Worm (Caenorhabditis elegans): ENCODE data around the gene fbxa-27.
"Not testable (repeated sequence)": the region's sequence is repeated elsewhere in the genome, so short reads cannot be mapped to it uniquely, and the experiment has no call there.

Gene fbxa-27

ce11 chrIII:1377903-1378302, 35.1 kb downstream of the fbxa-27 start, which contains the start of gene pals-40:
Gene pals-40, minus strand, starts transcription at chrIII:1378003.
- not testable (repeated sequence) for TF ChIP-seq F13H6.1, mab-5, egl-27 (tag; optimal IDR thresholded peaks at IDR 0.05)

- TF ChIP-seq nhr-10 (tag; optimal IDR thresholded peaks at IDR 0.05): no peak
- no peak for TF ChIP-seq lin-11 (tag; optimal IDR thresholded peaks at IDR 0.05)
- TF ChIP-seq unc-62 (GFP tag; optimal IDR thresholded peaks at IDR 0.05): no peak
- TF ChIP-seq ama-1 (optimal IDR thresholded peaks at IDR 0.05): no peak
- TF ChIP-seq crh-2 (tag; optimal IDR thresholded peaks at IDR 0.05): no peak
- no peak for TF ChIP-seq dmd-4 (tag; optimal IDR thresholded peaks at IDR 0.05)
- no peak for TF ChIP-seq sma-9 (GFP tag; optimal IDR thresholded peaks at IDR 0.05)
- TF ChIP-seq sma-9 (tag; optimal IDR thresholded peaks at IDR 0.05): no peak
- TF ChIP-seq skn-1 (tag; optimal IDR thresholded peaks at IDR 0.05): no peak
- no peak for TF ChIP-seq ztf-4 (tag; optimal IDR thresholded peaks at IDR 0.05)
- TF ChIP-seq ceh-82 (tag; optimal IDR thresholded peaks at IDR 0.05): no peak
- TF ChIP-seq snpc-4 (tag; optimal IDR thresholded peaks at IDR 0.05): no peak
- no peak for TF ChIP-seq mdl-1 (tag; optimal IDR thresholded peaks at IDR 0.05)
- no peak for TF ChIP-seq nhr-25 (tag; optimal IDR thresholded peaks at IDR 0.05)
- no peak for TF ChIP-seq unc-55 (GFP tag; optimal IDR thresholded peaks at IDR 0.05)
- no peak for TF ChIP-seq fos-1 (tag; optimal IDR thresholded peaks at IDR 0.05)
Measured at ce11 chrIII:1380535-1381274, 37.9 kb downstream of the fbxa-27 start, which contains the start of the genes pals-21 and Y82E9BR.6. Gene pals-21, minus strand, starts transcription at chrIII:1380635. Gene Y82E9BR.6, plus strand, starts transcription at chrIII:1381224.

- TF ChIP-seq nhr-11 (tag; optimal IDR thresholded peaks at IDR 0.05) (no peak), zag-1 (tag; optimal IDR thresholded peaks at IDR 0.05) (no peak), elt-1 (tag; optimal IDR thresholded peaks at IDR 0.05) (no peak)
Measured at ce11 chrIII:1383483-1383882, 40.7 kb downstream of the fbxa-27 start.

- peak; percentile 4 for TF ChIP-seq gmeb-1 (tag; optimal IDR thresholded peaks at IDR 0.05)
- no peak for TF ChIP-seq ztf-1 (GFP tag; conservative IDR thresholded peaks at IDR 0.05)
- peak; percentile 87 for TF ChIP-seq fos-1 (tag; optimal IDR thresholded peaks at IDR 0.05)
Measured at ce11 chrIII:1384092-1384491, 41.3 kb downstream of the fbxa-27 start, which contains the start of the genes fbxa-138 and Y82E9BR.5. Gene fbxa-138, minus strand, starts transcription at chrIII:1384252. Gene Y82E9BR.5, plus strand, starts transcription at chrIII:1384370.

- TF ChIP-seq unc-39 (tag; optimal IDR thresholded peaks at IDR 0.05) (no peak), ZK546.5 (tag; optimal IDR thresholded peaks at IDR 0.05) (no peak), nhr-11 (tag; optimal IDR thresholded peaks at IDR 0.05) (no peak), mab-5 (tag; optimal IDR thresholded peaks at IDR 0.05) (no peak), lin-13 (GFP tag; optimal IDR thresholded peaks at IDR 0.05) (no peak), fos-1 (tag; optimal IDR thresholded peaks at IDR 0.05) (peak; percentile 32), R02D3.7 (tag; optimal IDR thresholded peaks at IDR 0.05) (no peak)
Measured at ce11 chrIII:1384694-1385093, 41.9 kb downstream of the fbxa-27 start.

ce11 chrIII:1388274-1389058, 45.7 kb downstream of the fbxa-27 start, which contains the start of gene pals-20:
Gene pals-20, minus strand, starts transcription at chrIII:1388324.
- TF ChIP-seq nhr-10 (tag; optimal IDR thresholded peaks at IDR 0.05): no peak
- peak; percentile 67 for TF ChIP-seq fos-1 (tag; optimal IDR thresholded peaks at IDR 0.05)

ce11 chrIII:1389988-1390387, 47.2 kb downstream of the fbxa-27 start:
- peak; percentile 98 for TF ChIP-seq fos-1 (tag; optimal IDR thresholded peaks at IDR 0.05)
- TF ChIP-seq elt-3 (tag; optimal IDR thresholded peaks at IDR 0.05): no peak
- TF ChIP-seq sma-9 (GFP tag; optimal IDR thresholded peaks at IDR 0.05): peak; percentile 37
- TF ChIP-seq sma-9 (tag; optimal IDR thresholded peaks at IDR 0.05): no peak
- peak; percentile 10 for TF ChIP-seq crh-2 (tag; optimal IDR thresholded peaks at IDR 0.05)
- no peak for TF ChIP-seq ztf-4 (tag; optimal IDR thresholded peaks at IDR 0.05)
